Fruit fly (Drosophila melanogaster) whole organism, wandering third instar larva: ENCODE results near the gene CG9547.

Experiments
- fru ChIP-seq: fragments of 200-800 bp; sonication (Bioruptor generic); optimal IDR thresholded peaks from 3 replicates; lab custom pipeline; 2016; ENCODE audit warnings: missing biosample characterization, mild to moderate bottlenecking, missing genetic modification characterization
- psq ChIP-seq: fragments of 200-800 bp; sonication (Bioruptor generic); optimal IDR thresholded peaks from 3 replicates; lab custom pipeline; 2017; ENCODE audit warnings: missing biosample characterization, mild to moderate bottlenecking, missing genetic modification characterization, moderate library complexity
- usp ChIP-seq: fragments of >200 bp; optimal IDR thresholded peaks from 2 replicates; lab custom pipeline; 2017; ENCODE audit warnings: missing biosample characterization, missing genetic modification characterization

DNA sequence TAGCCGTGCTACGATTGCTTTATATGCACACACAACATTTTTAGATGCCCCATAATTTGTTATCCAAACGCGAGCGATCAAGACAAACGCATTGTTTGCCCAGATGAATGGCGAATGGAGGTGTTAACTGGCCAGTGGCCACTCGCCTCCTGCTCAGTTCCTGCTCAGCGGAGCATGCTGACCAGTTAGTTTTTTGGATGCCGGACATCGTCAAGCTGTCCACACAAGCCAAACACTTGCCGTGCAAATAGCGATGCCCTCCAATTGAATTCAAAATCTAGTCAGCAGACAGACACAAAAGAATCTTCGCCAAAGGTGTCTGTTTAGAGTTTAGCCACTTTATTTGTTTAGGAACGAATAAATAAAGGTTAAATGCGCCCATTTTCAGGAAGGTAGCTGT lies 32.1 kb downstream of the CG9547 start:
- no peak for TF ChIP-seq usp (GFP tag; lab: Kevin White, UChicago)
- no peak for TF ChIP-seq fru
- no peak for TF ChIP-seq psq
